Fruit fly (Drosophila melanogaster) whole organism, wandering third instar larva: ENCODE results near the gene CG46460.

Experiments
- Abd-B ChIP-seq: fragments of >200 bp; optimal IDR thresholded peaks from 2 replicates; lab custom pipeline; 2017; ENCODE audit warnings: missing biosample characterization, missing genetic modification characterization
- CG9705 ChIP-seq: fragments of 200-800 bp; sonication (Bioruptor generic); optimal IDR thresholded peaks from 2 replicates; lab custom pipeline; 2018; ENCODE audit warnings: missing biosample characterization, mild to moderate bottlenecking, missing genetic modification characterization
- CrebA ChIP-seq: fragments of 200-800 bp; sonication (Bioruptor generic); optimal IDR thresholded peaks from 2 replicates; lab custom pipeline; 2016; ENCODE audit warnings: missing biosample characterization, mild to moderate bottlenecking, missing genetic modification characterization, borderline replicate concordance
- Dfd ChIP-seq: fragments of >200 bp; optimal IDR thresholded peaks from 2 replicates; lab custom pipeline; 2017; ENCODE audit warnings: missing biosample characterization, missing genetic modification characterization
- Dif ChIP-seq: fragments of 200-275, 200-300 bp; sonication (Bioruptor generic); optimal IDR thresholded peaks from 2 replicates; lab custom pipeline; 2018; ENCODE audit warnings: missing biosample characterization, missing genetic modification characterization; ENCODE audit not compliant: partially characterized antibody
- GATAd ChIP-seq: sonication (Bioruptor generic); optimal IDR thresholded peaks from 2 replicates; lab custom pipeline; 2016; ENCODE audit warnings: missing biosample characterization, missing genetic modification characterization
- HLH106 ChIP-seq: fragments of 200-800 bp; optimal IDR thresholded peaks from 3 replicates; lab custom pipeline; 2019; ENCODE audit warnings: missing biosample characterization, mild to moderate bottlenecking, missing genetic modification characterization, moderate library complexity
- Hnf4 ChIP-seq: fragments of 200-800 bp; sonication (Bioruptor generic); optimal IDR thresholded peaks from 2 replicates; lab custom pipeline; 2016; ENCODE audit warnings: missing biosample characterization, mild to moderate bottlenecking, missing genetic modification characterization
- Hr78 ChIP-seq: fragments of >200 bp; optimal IDR thresholded peaks from 2 replicates; lab custom pipeline; 2017; ENCODE audit warnings: missing biosample characterization, missing genetic modification characterization
- Jra ChIP-seq: sonication (Bioruptor generic); optimal IDR thresholded peaks from 2 replicates; lab custom pipeline; 2016; ENCODE audit warnings: missing biosample characterization, missing genetic modification characterization
- Mio ChIP-seq: sonication (Bioruptor generic); optimal IDR thresholded peaks from 2 replicates; lab custom pipeline; 2016; ENCODE audit warnings: missing biosample characterization, missing genetic modification characterization
- Myc ChIP-seq: fragments of >200 bp; optimal IDR thresholded peaks from 2 replicates; lab custom pipeline; 2017
- N ChIP-seq: fragments of >200 bp; optimal IDR thresholded peaks from 2 replicates; lab custom pipeline; 2018; ENCODE audit warnings: missing biosample characterization, missing external identifiers, missing genetic modification characterization
- OdsH ChIP-seq: fragments of 200-800 bp; sonication (Bioruptor generic); optimal IDR thresholded peaks from 2 replicates; lab custom pipeline; 2016; ENCODE audit warnings: missing biosample characterization, mild to moderate bottlenecking, missing genetic modification characterization
- Rel ChIP-seq, 2 experiments: fragments of 200-800 bp; sonication (Bioruptor generic) in 1 of 2; optimal IDR thresholded peaks; 2 replicates in 1 of 2; 3 replicates in 1 of 2; lab custom pipeline; 2016 to 2019; ENCODE audit warnings: mild to moderate bottlenecking in 2 of 2, missing biosample characterization in 2 of 2, missing genetic modification characterization in 2 of 2, moderate library complexity in 1 of 2
- Sp1 ChIP-seq: fragments of 200-800 bp; sonication (Bioruptor generic); optimal IDR thresholded peaks from 3 replicates; lab custom pipeline; 2019; ENCODE audit warnings: missing biosample characterization, mild to moderate bottlenecking, missing genetic modification characterization, moderate library complexity
- Vsx2 ChIP-seq: fragments of 200-300, 225-300 bp; sonication (Bioruptor generic); optimal IDR thresholded peaks from 2 replicates; lab custom pipeline; 2018; ENCODE audit warnings: missing biosample characterization, missing genetic modification characterization; ENCODE audit not compliant: partially characterized antibody
- br ChIP-seq: fragments of 200-800 bp; sonication (Bioruptor generic); optimal IDR thresholded peaks from 2 replicates; lab custom pipeline; 2016; ENCODE audit warnings: missing biosample characterization, missing genetic modification characterization
- brk ChIP-seq: fragments of 200-800 bp; sonication (Bioruptor generic); optimal IDR thresholded peaks from 2 replicates; lab custom pipeline; 2016; ENCODE audit warnings: missing biosample characterization, mild to moderate bottlenecking, missing genetic modification characterization
- dl ChIP-seq, 2 experiments: fragments of 175-275, 200-275 bp in 1 of 2; fragments of 200-275 bp in 1 of 2; sonication (Bioruptor generic); optimal IDR thresholded peaks; lab custom pipeline; 2018; ENCODE audit warnings: mild to moderate bottlenecking in 2 of 2, missing biosample characterization in 2 of 2, missing genetic modification characterization in 2 of 2, moderate library complexity in 2 of 2; ENCODE audit not compliant: partially characterized antibody in 2 of 2, insufficient read depth in 1 of 2
- dmrt93B ChIP-seq: fragments of 200-800 bp; sonication (Bioruptor generic); optimal IDR thresholded peaks from 2 replicates; lab custom pipeline; 2018; ENCODE audit warnings: missing biosample characterization, mild to moderate bottlenecking, missing genetic modification characterization
- dsf ChIP-seq: sonication (Bioruptor generic); optimal IDR thresholded peaks from 2 replicates; lab custom pipeline; 2016; ENCODE audit warnings: missing biosample characterization, missing genetic modification characterization, borderline replicate concordance
- ey ChIP-seq: fragments of 200-800 bp; sonication (Bioruptor generic); optimal IDR thresholded peaks from 2 replicates; lab custom pipeline; 2016; ENCODE audit warnings: missing biosample characterization, missing genetic modification characterization
- foxo ChIP-seq, 2 experiments: fragments of 200-800 bp; sonication (Bioruptor generic); optimal IDR thresholded peaks; 2 replicates in 1 of 2; 3 replicates in 1 of 2; lab custom pipeline; 2016 to 2017; ENCODE audit warnings: missing biosample characterization in 2 of 2, missing genetic modification characterization in 2 of 2
- fru ChIP-seq: fragments of 200-800 bp; sonication (Bioruptor generic); optimal IDR thresholded peaks from 3 replicates; lab custom pipeline; 2016; ENCODE audit warnings: missing biosample characterization, mild to moderate bottlenecking, missing genetic modification characterization
- h ChIP-seq: fragments of 200-800 bp; sonication (Bioruptor generic); optimal IDR thresholded peaks from 3 replicates; lab custom pipeline; 2016; ENCODE audit warnings: missing biosample characterization, mild to moderate bottlenecking, missing genetic modification characterization
- jim ChIP-seq: fragments of 175-275, 200-325 bp; sonication (Bioruptor generic); optimal IDR thresholded peaks from 2 replicates; lab custom pipeline; 2016; ENCODE audit warnings: missing biosample characterization, mild to moderate bottlenecking, missing genetic modification characterization
- lola ChIP-seq: fragments of >200 bp; optimal IDR thresholded peaks from 2 replicates; lab custom pipeline; 2017; ENCODE audit warnings: missing biosample characterization, missing genetic modification characterization
- pan ChIP-seq: fragments of >200 bp; optimal IDR thresholded peaks from 2 replicates; lab custom pipeline; 2017
- psq ChIP-seq: fragments of 200-800 bp; sonication (Bioruptor generic); optimal IDR thresholded peaks from 3 replicates; lab custom pipeline; 2017; ENCODE audit warnings: missing biosample characterization, mild to moderate bottlenecking, missing genetic modification characterization, moderate library complexity
- rgr ChIP-seq: fragments of 200-800 bp; sonication (Bioruptor generic); optimal IDR thresholded peaks from 3 replicates; lab custom pipeline; 2016; ENCODE audit warnings: missing biosample characterization, mild to moderate bottlenecking, missing genetic modification characterization
- sage ChIP-seq: fragments of 200-800 bp; sonication (Bioruptor generic); optimal IDR thresholded peaks from 2 replicates; lab custom pipeline; 2016; ENCODE audit warnings: missing biosample characterization, mild to moderate bottlenecking, missing genetic modification characterization
- sv ChIP-seq: fragments of 200-800 bp; sonication (Bioruptor generic); optimal IDR thresholded peaks from 3 replicates; lab custom pipeline; 2016; ENCODE audit warnings: missing biosample characterization, missing genetic modification characterization
- tai ChIP-seq: sonication (Bioruptor generic); optimal IDR thresholded peaks from 2 replicates; lab custom pipeline; 2016; ENCODE audit warnings: missing biosample characterization, missing genetic modification characterization
- usp ChIP-seq: fragments of >200 bp; optimal IDR thresholded peaks from 2 replicates; lab custom pipeline; 2017; ENCODE audit warnings: missing biosample characterization, missing genetic modification characterization
- woc ChIP-seq: sonication (Bioruptor generic); optimal IDR thresholded peaks from 2 replicates; lab custom pipeline; 2016; ENCODE audit warnings: missing biosample characterization, mild to moderate bottlenecking, missing genetic modification characterization

The CG46460 gene

dm6 chr3L:4270949-4271827 lies 44.1 kb upstream of the CG46460 start:
- TF ChIP-seq Rel (GFP tag; optimal IDR thresholded peaks at IDR 0.05; lab: Kevin White, UChicago): no peak
- peak; percentile 1 for TF ChIP-seq Rel (tag; optimal IDR thresholded peaks at IDR 0.05; lab: Kevin White, UChicago)
- no peak for TF ChIP-seq jim (GFP tag; lab: Kevin White, UChicago)

- peak; percentile 55 for TF ChIP-seq brk (GFP tag; lab: Kevin White, UChicago)
- no peak for TF ChIP-seq usp (GFP tag; lab: Kevin White, UChicago)
- TF ChIP-seq Vsx2 (GFP tag; lab: Kevin White, UChicago): no peak
- TF ChIP-seq CrebA (GFP tag; lab: Kevin White, UChicago): no peak
- TF ChIP-seq ey (GFP tag; lab: Kevin White, UChicago): peak; percentile 55
- peak; percentile 79 for TF ChIP-seq rgr
- peak; percentile 83 for TF ChIP-seq h (GFP tag; lab: Kevin White, UChicago)
- TF ChIP-seq Mio: no peak
- TF ChIP-seq HLH106 (tag; lab: Kevin White, UChicago): peak; percentile 90
- TF ChIP-seq dmrt93B (GFP tag; lab: Kevin White, UChicago): peak; percentile 75
- peak; percentile 75 for TF ChIP-seq psq
- TF ChIP-seq OdsH (GFP tag; lab: Kevin White, UChicago): peak; percentile 86
- peak; percentile 71 for TF ChIP-seq fru (GFP tag; lab: Kevin White, UChicago)
- peak; percentile 50 for TF ChIP-seq Rel (GFP tag; optimal IDR thresholded peaks at IDR 0.05; lab: Kevin White, UChicago)
- peak; percentile 63 for TF ChIP-seq Rel (tag; optimal IDR thresholded peaks at IDR 0.05; lab: Kevin White, UChicago)
- TF ChIP-seq Sp1: peak; percentile 90
- peak; percentile 52 for TF ChIP-seq Hnf4 (GFP tag; lab: Kevin White, UChicago)
- peak; percentile 56 for TF ChIP-seq br
- peak; percentile 53 for TF ChIP-seq woc (GFP tag; lab: Kevin White, UChicago)
- peak; percentile 61 for TF ChIP-seq CG9705 (GFP tag; lab: Kevin White, UChicago)
- peak; percentile 47 for TF ChIP-seq sage
- peak; percentile 3 for TF ChIP-seq sv
- TF ChIP-seq Jra: no peak
- peak in 1 of 2 experiments; percentile 86 for TF ChIP-seq foxo (GFP tag; optimal IDR thresholded peaks at IDR 0.05; lab: Kevin White, UChicago)
- no peak for TF ChIP-seq tai (GFP tag; lab: Kevin White, UChicago)
- TF ChIP-seq pan (lab: Kevin White, UChicago): no peak
- no peak for TF ChIP-seq GATAd
Measured at dm6 chr3L:4269920-4270319, 42.8 kb upstream of the CG46460 start.

- TF ChIP-seq Dif (GFP tag; lab: Kevin White, UChicago): no peak
- no peak for TF ChIP-seq jim (GFP tag; lab: Kevin White, UChicago)
- TF ChIP-seq Rel (GFP tag; optimal IDR thresholded peaks at IDR 0.05; lab: Kevin White, UChicago): no peak
- no peak for TF ChIP-seq Rel (tag; optimal IDR thresholded peaks at IDR 0.05; lab: Kevin White, UChicago)
- TF ChIP-seq usp (GFP tag; lab: Kevin White, UChicago): no peak
- no peak for TF ChIP-seq OdsH (GFP tag; lab: Kevin White, UChicago)
- no peak for TF ChIP-seq rgr
- TF ChIP-seq dsf: no peak
- TF ChIP-seq tai (GFP tag; lab: Kevin White, UChicago): no peak
- TF ChIP-seq ey (GFP tag; lab: Kevin White, UChicago): no peak
- no peak for TF ChIP-seq Hnf4 (GFP tag; lab: Kevin White, UChicago)
- no peak for TF ChIP-seq N (GFP tag; lab: Kevin White, UChicago)
- no peak for TF ChIP-seq brk (GFP tag; lab: Kevin White, UChicago)
- no peak for TF ChIP-seq CrebA (GFP tag; lab: Kevin White, UChicago)
- TF ChIP-seq HLH106 (tag; lab: Kevin White, UChicago): no peak
- TF ChIP-seq Mio: no peak
- TF ChIP-seq, all 38 proteins: peak for 0
Measured at dm6 chr3L:4269208-4269607, 42.1 kb upstream of the CG46460 start.

dm6 chr3L:4267403-4267802 lies 40.3 kb upstream of the CG46460 start, which contains the start of gene CG33764:
CG33764 (minus strand) TSS chr3L:4267503.
- TF ChIP-seq CG9705 (GFP tag; lab: Kevin White, UChicago) (no peak), Hnf4 (GFP tag; lab: Kevin White, UChicago) (no peak), Abd-B (GFP tag; lab: Kevin White, UChicago) (no peak), Dfd (GFP tag; lab: Kevin White, UChicago) (no peak), Vsx2 (GFP tag; lab: Kevin White, UChicago) (no peak), sv (no peak), dl (GFP tag; optimal IDR thresholded peaks at IDR 0.05; lab: Kevin White, UChicago; ENCODE audit: insufficient read depth in 1 of 2, partially characterized antibody in 2 of 2) (no peak), lola (GFP tag; lab: Kevin White, UChicago) (no peak), Hr78 (GFP tag; lab: Kevin White, UChicago) (no peak), rgr (no peak), Myc (lab: Kevin White, UChicago) (no peak), jim (GFP tag; lab: Kevin White, UChicago) (no peak), Jra (no peak), foxo (GFP tag; optimal IDR thresholded peaks at IDR 0.05; lab: Kevin White, UChicago) (no peak), sage (no peak), dmrt93B (GFP tag; lab: Kevin White, UChicago) (no peak), dsf (no peak), Rel (GFP tag; optimal IDR thresholded peaks at IDR 0.05; lab: Kevin White, UChicago) (no peak), Rel (tag; optimal IDR thresholded peaks at IDR 0.05; lab: Kevin White, UChicago) (no peak), Sp1 (no peak)
